Worm (Caenorhabditis elegans) whole organism, L3 larva: ENCODE data around the gene pat-9.

ENCODE experiments used
- aly-2 ChIP-seq: fragments of 150-350 bp; optimal IDR thresholded peaks from 2 replicates; lab custom pipeline; 2014; ENCODE audit warnings: missing biosample characterization, missing genetic modification characterization
- egl-27 ChIP-seq: sonication (generic microtip); optimal IDR thresholded peaks from 4 replicates; lab custom pipeline; 2017; ENCODE audit warnings: missing biosample characterization, missing genetic modification reagents, missing genetic modification characterization
- fkh-10 ChIP-seq: sonication (generic microtip); optimal IDR thresholded peaks from 2 replicates; lab custom pipeline; 2017; ENCODE audit warnings: missing biosample characterization, missing genetic modification reagents, missing genetic modification characterization
- nhr-77 ChIP-seq: fragments of 150-350 bp; optimal IDR thresholded peaks from 2 replicates; lab custom pipeline; 2014; ENCODE audit warnings: missing biosample characterization, missing genetic modification characterization
- pqm-1 ChIP-seq: fragments of 150-350 bp; optimal IDR thresholded peaks from 2 replicates; lab custom pipeline; 2017; ENCODE audit warnings: missing biosample characterization, missing genetic modification characterization, inconsistent platforms
- ztf-4 ChIP-seq: fragments of 150-350 bp; optimal IDR thresholded peaks from 2 replicates; lab custom pipeline; 2014; ENCODE audit warnings: missing biosample characterization, missing genetic modification characterization

DNA sequence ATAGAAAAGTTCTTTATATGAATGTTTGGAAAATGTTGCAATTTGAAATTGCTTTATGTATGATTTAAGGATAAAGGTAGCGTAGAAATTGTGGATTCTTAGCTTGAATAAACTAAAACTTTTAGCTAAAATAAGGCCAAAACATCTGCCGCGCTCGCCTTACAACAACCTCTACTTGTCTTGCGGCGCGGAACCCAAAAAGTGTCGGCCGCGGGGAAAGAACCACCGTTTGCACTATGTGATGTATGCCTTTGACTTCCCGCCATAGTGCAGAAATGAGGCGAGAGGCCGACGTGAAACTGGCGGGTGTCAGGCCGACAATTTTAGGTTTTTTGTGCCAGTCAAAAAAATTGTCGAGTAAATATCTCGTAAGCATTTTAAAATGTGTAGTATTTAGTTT lies 35.2 kb downstream of the pat-9 start:
- TF ChIP-seq pqm-1 (tag; lab: Kevin White, UChicago) (no peak), aly-2 (tag; lab: Kevin White, UChicago) (no peak), ztf-4 (tag; lab: Kevin White, UChicago) (no peak), egl-27 (tag; lab: Kevin White, UChicago) (no peak), fkh-10 (no peak), nhr-77 (tag; lab: Kevin White, UChicago) (no peak)
